Worm (Caenorhabditis elegans) whole organism, L4 larva: ENCODE results near the gene B0244.16.

ENCODE experiments used
- R02D3.7 ChIP-seq: fragments of 150-350 bp; sonication (generic microtip); optimal IDR thresholded peaks from 3 replicates; lab custom pipeline; 2014; ENCODE audit warnings: missing biosample characterization, missing genetic modification characterization
- hlh-11 ChIP-seq: fragments of 200-800 bp; sonication (Bioruptor generic); optimal IDR thresholded peaks from 2 replicates; lab custom pipeline; 2018; ENCODE audit warnings: mild to moderate bottlenecking, missing genetic modification characterization, missing compliant biosample characterization
- lsy-2 ChIP-seq, 2 experiments: fragments of 150-350 bp in 1 of 2; sonication (generic microtip) in 1 of 2; optimal IDR thresholded peaks; 2 replicates each; lab custom pipeline; 2014 to 2017; ENCODE audit warnings: missing biosample characterization in 2 of 2, missing genetic modification characterization in 2 of 2
- nhr-76 ChIP-seq: fragments of 150-350 bp; optimal IDR thresholded peaks from 2 replicates; lab custom pipeline; 2014; ENCODE audit warnings: missing biosample characterization, missing genetic modification characterization

DNA sequence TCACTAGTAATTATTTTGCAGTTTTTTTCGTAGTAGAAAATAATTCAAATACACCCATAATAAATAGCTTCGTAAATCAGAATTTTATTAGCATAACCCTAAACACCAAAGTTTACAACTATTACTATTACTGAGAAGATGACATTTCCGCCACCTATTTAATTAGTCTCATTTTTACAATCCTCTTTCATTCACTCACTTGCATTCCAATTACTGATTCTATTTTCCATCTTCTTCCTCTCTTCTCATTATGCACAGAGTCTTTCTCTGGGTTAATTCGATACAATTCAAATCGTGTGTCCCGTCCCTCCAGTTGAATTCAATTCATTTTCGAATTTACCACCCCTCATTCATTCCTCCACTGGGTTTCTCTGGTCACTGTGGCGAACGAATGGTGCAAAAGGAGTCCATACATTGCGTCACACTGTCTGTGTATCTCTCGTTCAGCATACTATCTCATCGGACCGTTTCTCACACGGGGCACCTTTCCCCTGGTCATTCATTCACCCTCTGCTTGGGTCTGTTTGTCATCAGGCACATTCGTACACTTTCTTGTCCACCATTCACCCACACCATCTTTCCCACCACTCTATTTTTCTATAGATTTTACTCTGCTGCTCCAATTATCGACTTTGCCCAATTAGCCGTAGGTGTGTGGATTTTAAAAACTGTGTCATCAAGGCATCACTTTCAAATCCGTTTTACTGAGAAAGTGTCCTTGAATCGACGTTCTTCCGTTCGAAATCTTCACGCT lies 20.3 kb upstream of the B0244.16 start:
- TF ChIP-seq lsy-2 (tag; optimal IDR thresholded peaks at IDR 0.05; lab: Kevin White, UChicago) (no peak), hlh-11 (tag; lab: Kevin White, UChicago) (no peak), nhr-76 (tag; lab: Kevin White, UChicago) (no peak), R02D3.7 (tag; lab: Kevin White, UChicago) (no peak)
